Worm (Caenorhabditis elegans) whole organism, L4 larva: Measurements from ENCODE around the gene T04C12.8.

Source experiments
- F37D6.2 ChIP-seq: sonication (generic microtip); optimal IDR thresholded peaks from 2 replicates; lab custom pipeline; 2016; ENCODE audit warnings: mild to moderate bottlenecking, missing genetic modification characterization, missing compliant biosample characterization
- F44E2.7 ChIP-seq: fragments of 200-800 bp; sonication (Bioruptor generic); IDR thresholded peaks from 2 replicates; pipeline ENCODE4 v2.1.2; 2022; ENCODE audit warnings: missing genetic modification characterization, missing compliant biosample characterization
- R02D3.7 ChIP-seq: fragments of 150-350 bp; sonication (generic microtip); optimal IDR thresholded peaks from 3 replicates; lab custom pipeline; 2014; ENCODE audit warnings: missing biosample characterization, missing genetic modification characterization
- T20F7.1 ChIP-seq: fragments of 200-800 bp; sonication (Bioruptor generic); optimal IDR thresholded peaks from 2 replicates; lab custom pipeline; 2018; ENCODE audit warnings: mild to moderate bottlenecking, missing genetic modification characterization, missing compliant biosample characterization
- Y105C5A.15 ChIP-seq: fragments of 200-800 bp; sonication (Bioruptor generic); IDR thresholded peaks from 2 replicates; pipeline ENCODE4 v1.3.6; 2022; ENCODE audit warnings: missing genetic modification characterization, missing compliant biosample characterization
- Y5F2A.4 ChIP-seq: fragments of 200-800 bp; sonication (Bioruptor generic); optimal IDR thresholded peaks from 2 replicates; lab custom pipeline; 2018; ENCODE audit warnings: mild to moderate bottlenecking, missing genetic modification characterization, missing compliant biosample characterization
- ZK337.2 ChIP-seq: fragments of 200-800 bp; sonication (Bioruptor generic); IDR thresholded peaks from 2 replicates; pipeline ENCODE4 v1.3.6; 2022; ENCODE audit warnings: missing genetic modification reagents, missing genetic modification characterization, missing compliant biosample characterization
- ceh-32 ChIP-seq: sonication (generic microtip); optimal IDR thresholded peaks from 2 replicates; lab custom pipeline; 2016; ENCODE audit warnings: mild to moderate bottlenecking, missing genetic modification characterization, missing compliant biosample characterization; ENCODE audit not compliant: poor library complexity
- ceh-44 ChIP-seq: fragments of 200-800 bp; sonication (Bioruptor generic); IDR thresholded peaks from 2 replicates; pipeline ENCODE4 v1.3.6; 2022; ENCODE audit warnings: missing genetic modification reagents, missing genetic modification characterization, missing compliant biosample characterization
- ces-1 ChIP-seq: fragments of 150-350 bp; sonication (generic microtip); optimal IDR thresholded peaks from 4 replicates; lab custom pipeline; 2014; ENCODE audit warnings: missing biosample characterization, missing genetic modification reagents, missing genetic modification characterization
- cey-2 ChIP-seq: sonication (generic microtip); optimal IDR thresholded peaks from 3 replicates; lab custom pipeline; 2017; ENCODE audit warnings: missing genetic modification characterization, mild to moderate bottlenecking, missing compliant biosample characterization, antibody characterized with exemption, borderline replicate concordance; ENCODE audit not compliant: insufficient read depth
- ctbp-1 ChIP-seq: fragments of 200-800 bp; sonication (Bioruptor generic); IDR thresholded peaks from 2 replicates; pipeline ENCODE4 v1.3.6; 2022; ENCODE audit warnings: missing genetic modification reagents, missing genetic modification characterization, missing compliant biosample characterization
- daf-12 ChIP-seq: fragments of 150-350 bp; optimal IDR thresholded peaks from 2 replicates; lab custom pipeline; 2014; ENCODE audit warnings: missing biosample characterization, missing genetic modification reagents, missing genetic modification characterization
- daf-16 ChIP-seq, 3 experiments: sonication (generic microtip); optimal IDR thresholded peaks; 2 replicates each; lab custom pipeline; 2016 to 2017; ENCODE audit warnings: missing genetic modification characterization in 3 of 3, missing genetic modification reagents in 3 of 3, mild to moderate bottlenecking in 2 of 3, missing compliant biosample characterization in 2 of 3, missing biosample characterization in 1 of 3, moderate library complexity in 1 of 3
- daf-19 ChIP-seq: fragments of 200-800 bp; sonication (Bioruptor generic); conservative IDR thresholded peaks from 2 replicates; pipeline ENCODE4 v1.3.6; 2022; ENCODE audit warnings: missing genetic modification characterization, missing compliant biosample characterization
- dpl-1 ChIP-seq: fragments of 150-350 bp; optimal IDR thresholded peaks from 2 replicates; lab custom pipeline; 2014; ENCODE audit warnings: missing biosample characterization, missing genetic modification reagents, missing genetic modification characterization
- duxl-1 ChIP-seq: sonication (generic microtip); optimal IDR thresholded peaks from 2 replicates; lab custom pipeline; 2016; ENCODE audit warnings: mild to moderate bottlenecking, missing genetic modification characterization, moderate library complexity, missing compliant biosample characterization; ENCODE audit not compliant: poor library complexity
- dve-1 ChIP-seq: sonication (generic microtip); optimal IDR thresholded peaks from 2 replicates; lab custom pipeline; 2017; ENCODE audit warnings: antibody characterized with exemption, mild to moderate bottlenecking, missing genetic modification characterization, missing compliant biosample characterization; ENCODE audit not compliant: insufficient read depth
- fkh-10 ChIP-seq: fragments of 150-350 bp; optimal IDR thresholded peaks from 2 replicates; lab custom pipeline; 2014; ENCODE audit warnings: missing biosample characterization, missing genetic modification reagents, missing genetic modification characterization
- hif-1 ChIP-seq, 2 experiments: sonication (generic microtip); optimal IDR thresholded peaks; 2 replicates each; lab custom pipeline; 2016 to 2017; ENCODE audit warnings: missing compliant biosample characterization in 2 of 2, missing genetic modification characterization in 2 of 2, missing genetic modification reagents in 2 of 2, missing genotype in 2 of 2, mild to moderate bottlenecking in 1 of 2
- hlh-11 ChIP-seq: fragments of 200-800 bp; sonication (Bioruptor generic); optimal IDR thresholded peaks from 2 replicates; lab custom pipeline; 2018; ENCODE audit warnings: mild to moderate bottlenecking, missing genetic modification characterization, missing compliant biosample characterization
- hmg-1.1 ChIP-seq: fragments of 200-800 bp; sonication (Bioruptor generic); IDR thresholded peaks from 2 replicates; pipeline ENCODE4 v1.3.6; 2022; ENCODE audit warnings: missing genetic modification reagents, missing genetic modification characterization, missing compliant biosample characterization
- lin-29 ChIP-seq: fragments of 200-800 bp; sonication (Bioruptor generic); IDR thresholded peaks from 2 replicates; pipeline ENCODE4 v1.3.6; 2022; ENCODE audit warnings: missing genetic modification reagents, missing genetic modification characterization, missing compliant biosample characterization
- lsy-2 ChIP-seq, 2 experiments: fragments of 150-350 bp in 1 of 2; sonication (generic microtip) in 1 of 2; optimal IDR thresholded peaks; 2 replicates each; lab custom pipeline; 2014 to 2017; ENCODE audit warnings: missing biosample characterization in 2 of 2, missing genetic modification characterization in 2 of 2
- mdl-1 ChIP-seq, 2 experiments: fragments of 150-350 bp in 1 of 2; sonication (generic microtip) in 1 of 2; optimal IDR thresholded peaks; 2 replicates each; lab custom pipeline; 2014 to 2017; ENCODE audit warnings: missing biosample characterization in 2 of 2, missing genetic modification characterization in 2 of 2
- mdt-29 ChIP-seq: fragments of 200-800 bp; sonication (Bioruptor generic); IDR thresholded peaks from 2 replicates; pipeline ENCODE4 v1.3.6; 2022; ENCODE audit warnings: missing genetic modification reagents, missing genetic modification characterization, missing compliant biosample characterization
- mep-1 ChIP-seq: fragments of 150-350 bp; sonication (generic microtip); optimal IDR thresholded peaks from 3 replicates; lab custom pipeline; 2014; ENCODE audit warnings: missing biosample characterization, missing genetic modification characterization
- mes-2 ChIP-seq: sonication (generic microtip); optimal IDR thresholded peaks from 2 replicates; lab custom pipeline; 2016; ENCODE audit warnings: missing genotype, mild to moderate bottlenecking, missing genetic modification characterization, missing compliant biosample characterization; ENCODE audit not compliant: poor library complexity, severe bottlenecking
- mxl-3 ChIP-seq: fragments of 200-800 bp; sonication (Bioruptor generic); optimal IDR thresholded peaks from 2 replicates; lab custom pipeline; 2018; ENCODE audit warnings: mild to moderate bottlenecking, missing genetic modification characterization, missing compliant biosample characterization
- nhr-11 ChIP-seq: fragments of 150-350 bp; optimal IDR thresholded peaks from 2 replicates; lab custom pipeline; 2014; ENCODE audit warnings: missing biosample characterization, missing genetic modification characterization
- nhr-111 ChIP-seq: fragments of 200-800 bp; sonication (Bioruptor generic); optimal IDR thresholded peaks from 2 replicates; lab custom pipeline; 2018; ENCODE audit warnings: mild to moderate bottlenecking, missing genetic modification characterization, missing compliant biosample characterization
- nhr-41 ChIP-seq: fragments of 200-800 bp; sonication (Bioruptor generic); IDR thresholded peaks from 2 replicates; pipeline ENCODE4 v1.3.6; 2022; ENCODE audit warnings: missing genetic modification reagents, missing genetic modification characterization, missing compliant biosample characterization
- nhr-48 ChIP-seq: sonication (generic microtip); optimal IDR thresholded peaks from 2 replicates; lab custom pipeline; 2016; ENCODE audit warnings: mild to moderate bottlenecking, missing genetic modification characterization, missing compliant biosample characterization
- nhr-6 ChIP-seq: fragments of 150-350 bp; optimal IDR thresholded peaks from 2 replicates; lab custom pipeline; 2014; ENCODE audit warnings: missing biosample characterization, missing genetic modification characterization
- pha-4 ChIP-seq, 2 experiments: fragments of 150-350 bp in 1 of 2; fragments of 200-800 bp in 1 of 2; sonication (Bioruptor generic) in 1 of 2; IDR thresholded peaks in 1 of 2; optimal IDR thresholded peaks in 1 of 2; 2 replicates each; pipeline versions ENCODE4 v1.3.6 to Lab custom; 2014 to 2022; ENCODE audit warnings: missing genetic modification characterization in 2 of 2, missing genetic modification reagents in 2 of 2, missing biosample characterization in 1 of 2, missing compliant biosample characterization in 1 of 2
- rbr-2 ChIP-seq: sonication (generic microtip); optimal IDR thresholded peaks from 2 replicates; lab custom pipeline; 2016; ENCODE audit warnings: missing genotype, missing genetic modification characterization, missing compliant biosample characterization
- sdz-12 ChIP-seq: fragments of 200-800 bp; sonication (Bioruptor generic); optimal IDR thresholded peaks from 2 replicates; lab custom pipeline; 2018; ENCODE audit warnings: mild to moderate bottlenecking, missing genetic modification characterization, missing compliant biosample characterization
- snpc-4 ChIP-seq: fragments of 150-350 bp; optimal IDR thresholded peaks from 2 replicates; lab custom pipeline; 2014; ENCODE audit warnings: missing biosample characterization, missing genetic modification characterization
- spr-1 ChIP-seq: sonication (generic microtip); optimal IDR thresholded peaks from 2 replicates; lab custom pipeline; 2016; ENCODE audit warnings: mild to moderate bottlenecking, missing genetic modification characterization, missing compliant biosample characterization
- unc-130 ChIP-seq: sonication (generic microtip); optimal IDR thresholded peaks from 2 replicates; lab custom pipeline; 2016; ENCODE audit warnings: missing genetic modification reagents, missing genetic modification characterization, missing compliant biosample characterization
- unc-62 ChIP-seq, 3 experiments: fragments of 150-350 bp in 1 of 3; sonication (generic microtip); optimal IDR thresholded peaks in 2 of 3; peaks in 1 of 3; 1 replicate in 1 of 3; 2 replicates in 2 of 3; lab custom pipeline; 2014 to 2017; ENCODE audit warnings: missing biosample characterization in 3 of 3, missing genetic modification characterization in 3 of 3, missing genetic modification reagents in 3 of 3, missing genotype in 1 of 3
- vab-7 ChIP-seq: fragments of 200-800 bp; sonication (Bioruptor generic); IDR thresholded peaks from 2 replicates; pipeline ENCODE4 v1.3.6; 2022; ENCODE audit warnings: missing genetic modification reagents, missing genetic modification characterization, missing compliant biosample characterization
- zag-1 ChIP-seq: fragments of 150-350 bp; optimal IDR thresholded peaks from 2 replicates; lab custom pipeline; 2014; ENCODE audit warnings: missing biosample characterization, missing genetic modification characterization
- zfp-2 ChIP-seq: sonication (generic microtip); optimal IDR thresholded peaks from 2 replicates; lab custom pipeline; 2016; ENCODE audit warnings: mild to moderate bottlenecking, missing genetic modification characterization, missing compliant biosample characterization

The T04C12.8 gene

ce11 chrV:11040020-11040419 is 29.1 kb downstream of the T04C12.8 start, which contains the start of gene C45B11.9:
Gene C45B11.9, plus strand, starts transcription at chrV:11040320.
- TF ChIP-seq ceh-32 (tag; lab: Kevin White, UChicago) (no peak), dve-1 (no peak), ctbp-1 (GFP tag; lab: Robert Waterston, UW) (no peak), nhr-11 (tag; lab: Kevin White, UChicago) (no peak), ceh-44 (GFP tag; lab: Robert Waterston, UW) (no peak), lin-29 (GFP tag; lab: Robert Waterston, UW) (no peak), sdz-12 (GFP tag; lab: Kevin White, UChicago) (no peak), nhr-111 (GFP tag; lab: Kevin White, UChicago) (no peak), R02D3.7 (tag; lab: Kevin White, UChicago) (no peak)

- peak; percentile 81 for TF ChIP-seq mxl-3 (GFP tag; lab: Kevin White, UChicago)
- no peak for TF ChIP-seq snpc-4 (tag; lab: Kevin White, UChicago)
- peak; percentile 72 for TF ChIP-seq hlh-11 (tag; lab: Kevin White, UChicago)
- TF ChIP-seq mdl-1 (tag; optimal IDR thresholded peaks at IDR 0.05; lab: Kevin White, UChicago), result peak in 1 of 2 experiments; percentile 58
- peak; percentile 74 for TF ChIP-seq dve-1
- TF ChIP-seq vab-7 (GFP tag; lab: Robert Waterston, UW), result peak; percentile 67
- TF ChIP-seq nhr-48, result no peak
- TF ChIP-seq hif-1 (tag; optimal IDR thresholded peaks at IDR 0.05; lab: Kevin White, UChicago), result peak in 1 of 2 experiments; percentile 93
- peak; percentile 82 for TF ChIP-seq T20F7.1 (GFP tag; lab: Kevin White, UChicago)
- TF ChIP-seq cey-2 (tag; lab: Kevin White, UChicago), result no peak
- TF ChIP-seq daf-12 (tag; lab: Kevin White, UChicago), result no peak
- peak; percentile 38 to 83 for TF ChIP-seq lsy-2 (tag; optimal IDR thresholded peaks at IDR 0.05; lab: Kevin White, UChicago)
- peak; percentile 91 for TF ChIP-seq unc-130
- no peak for TF ChIP-seq zfp-2 (tag; lab: Kevin White, UChicago)
- TF ChIP-seq ZK337.2 (GFP tag; lab: Robert Waterston, UW), result peak; percentile 62; the same call in 1 of the 2 replicates
- no peak for TF ChIP-seq spr-1 (tag; lab: Kevin White, UChicago)
- no peak for TF ChIP-seq Y105C5A.15 (GFP tag; lab: Robert Waterston, UW)
- TF ChIP-seq unc-62 (GFP tag; optimal IDR thresholded peaks at IDR 0.05 in 1 of 2; lab: Kevin White, UChicago), result peak in 1 of 2 experiments; percentile 52
- TF ChIP-seq unc-62 (tag; optimal IDR thresholded peaks at IDR 0.05; lab: Kevin White, UChicago), result no peak
- TF ChIP-seq duxl-1, result peak; percentile 28
- no peak for TF ChIP-seq F44E2.7 (GFP tag; lab: Robert Waterston, UW)
- 0 out of 2 replicates have a peak, but pooled peaks have one; percentile 8 for TF ChIP-seq pha-4 (GFP tag; IDR thresholded peaks at IDR 0.05; lab: Robert Waterston, UW)
- no peak for TF ChIP-seq pha-4 (tag; optimal IDR thresholded peaks at IDR 0.05; lab: Kevin White, UChicago)
- TF ChIP-seq daf-16 (GFP tag; optimal IDR thresholded peaks at IDR 0.05; lab: Kevin White, UChicago), result no peak
- TF ChIP-seq daf-16 (tag; optimal IDR thresholded peaks at IDR 0.05; lab: Kevin White, UChicago), result peak; percentile 39
- peak; percentile 89 for TF ChIP-seq mes-2 (tag; lab: Kevin White, UChicago)
- TF ChIP-seq nhr-6 (tag; lab: Kevin White, UChicago), result peak; percentile 10
- TF ChIP-seq dpl-1 (GFP tag; lab: Kevin White, UChicago), result peak; percentile 65
- TF ChIP-seq mdt-29 (GFP tag; lab: Robert Waterston, UW), result no peak
- TF ChIP-seq zag-1 (tag; lab: Kevin White, UChicago), result no peak
- no peak for TF ChIP-seq ces-1 (GFP tag; lab: Kevin White, UChicago)
- no peak for TF ChIP-seq Y5F2A.4
- TF ChIP-seq hmg-1.1 (GFP tag; lab: Robert Waterston, UW), result peak; percentile 63
- 0 out of 2 replicates have a peak, but pooled peaks have one; percentile 44 for TF ChIP-seq daf-19 (GFP tag; lab: Robert Waterston, UW)
- no peak for TF ChIP-seq sdz-12 (GFP tag; lab: Kevin White, UChicago)
- TF ChIP-seq mep-1 (tag; lab: Kevin White, UChicago), result peak; percentile 90
- TF ChIP-seq F37D6.2 (tag; lab: Kevin White, UChicago), result peak; percentile 46
- 0 out of 2 replicates have a peak, but pooled peaks have one; percentile 11 for TF ChIP-seq ceh-44 (GFP tag; lab: Robert Waterston, UW)
- peak; percentile 90 for TF ChIP-seq fkh-10 (GFP tag; lab: Kevin White, UChicago)
- no peak for TF ChIP-seq nhr-41 (GFP tag; lab: Robert Waterston, UW)
- TF ChIP-seq rbr-2, result peak; percentile 68
Observed at ce11 chrV:11039379-11039954, 29.7 kb downstream of the T04C12.8 start, which contains the start of gene pak-2. Gene pak-2, minus strand, starts transcription at chrV:11039429.
